Worm (Caenorhabditis elegans) whole organism, L2 larva: ENCODE data around the gene F38A6.5.
"Not testable (repeated sequence)": the region's sequence is repeated elsewhere in the genome, so short reads cannot be mapped to it uniquely, and the experiment has no call there.

Experiments used
- egl-27 ChIP-seq: sonication (generic microtip); optimal IDR thresholded peaks from 3 replicates; lab custom pipeline; 2017; ENCODE audit warnings: missing biosample characterization, missing genetic modification reagents, missing genetic modification characterization
- lin-13 ChIP-seq: fragments of 150-350 bp; optimal IDR thresholded peaks from 2 replicates; lab custom pipeline; 2014; ENCODE audit warnings: missing biosample characterization, missing genetic modification reagents, missing genetic modification characterization
- nhr-12 ChIP-seq: fragments of 150-350 bp; optimal IDR thresholded peaks from 2 replicates; lab custom pipeline; 2014; ENCODE audit warnings: missing biosample characterization, missing genetic modification characterization
- skn-1 ChIP-seq: sonication (generic microtip); optimal IDR thresholded peaks from 2 replicates; lab custom pipeline; 2017; ENCODE audit warnings: missing biosample characterization, missing genetic modification characterization
- sma-3 ChIP-seq: sonication (generic microtip); optimal IDR thresholded peaks from 2 replicates; lab custom pipeline; 2016; ENCODE audit warnings: missing genetic modification reagents, missing genetic modification characterization, missing compliant biosample characterization
- unc-62 ChIP-seq: fragments of 150-350 bp; optimal IDR thresholded peaks from 2 replicates; lab custom pipeline; 2014; ENCODE audit warnings: missing biosample characterization, missing genetic modification reagents, missing genetic modification characterization
- ztf-1 ChIP-seq: fragments of 200-800 bp; sonication (Bioruptor generic); conservative IDR thresholded peaks from 2 replicates; pipeline ENCODE4 v1.3.6; 2022; ENCODE audit warnings: missing genetic modification characterization, missing compliant biosample characterization

DNA sequence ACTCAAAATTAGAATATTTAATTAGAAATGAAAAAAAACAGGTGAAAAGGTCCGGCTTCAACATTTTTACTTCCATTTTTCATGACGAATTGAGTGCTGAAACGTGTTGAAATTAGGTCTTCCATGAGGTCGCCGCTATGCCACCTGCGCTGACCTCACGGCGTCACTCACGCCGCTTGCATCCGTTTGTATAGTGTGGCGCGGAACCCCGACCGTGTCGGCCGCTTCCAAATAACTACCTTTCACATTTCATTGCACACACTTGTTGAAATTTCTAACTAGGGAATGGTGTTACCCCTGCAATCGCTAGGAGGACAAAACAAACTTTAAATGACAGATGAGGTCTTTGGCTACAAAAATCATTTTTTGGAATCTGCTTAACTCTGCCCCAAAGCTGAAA is 29.9 kb upstream of the F38A6.5 start:
- not testable (repeated sequence) for TF ChIP-seq egl-27; unc-62 (GFP tag; lab: Kevin White, UChicago); nhr-12 (tag; lab: Kevin White, UChicago); lin-13 (GFP tag; lab: Kevin White, UChicago); ztf-1 (GFP tag; lab: Robert Waterston, UW); skn-1 (tag; lab: Kevin White, UChicago); sma-3
